Fruit fly (Drosophila melanogaster) whole organism, pupa: ENCODE results near the gene fzy.

Experiments used
- CG10348 ChIP-seq: fragments of 200-800 bp; sonication (Bioruptor generic); IDR thresholded peaks from 2 replicates; pipeline ENCODE4 v1.3.6; 2022; ENCODE audit warnings: missing biosample characterization, missing genetic modification characterization
- CG13204 ChIP-seq: fragments of 200-800 bp; sonication (Bioruptor generic); optimal IDR thresholded peaks from 2 replicates; lab custom pipeline; 2018; ENCODE audit warnings: missing biosample characterization, mild to moderate bottlenecking, missing genetic modification characterization, moderate library complexity
- CG17806 ChIP-seq: fragments of 200-800 bp; sonication (Bioruptor generic); optimal IDR thresholded peaks from 2 replicates; lab custom pipeline; 2018; ENCODE audit warnings: missing biosample characterization, mild to moderate bottlenecking, missing genetic modification characterization, moderate library complexity
- CG4496 ChIP-seq: fragments of 200-800 bp; sonication (Bioruptor generic); IDR thresholded peaks from 3 replicates; pipeline ENCODE4 v1.3.6; 2022; ENCODE audit warnings: missing biosample characterization, missing genetic modification characterization
- CG9948 ChIP-seq: fragments of 200-800 bp; sonication (Bioruptor generic); optimal IDR thresholded peaks from 2 replicates; lab custom pipeline; 2018; ENCODE audit warnings: missing biosample characterization, mild to moderate bottlenecking, missing genetic modification characterization, moderate library complexity
- EcR ChIP-seq: fragments of 200-800 bp; sonication (Bioruptor generic); optimal IDR thresholded peaks from 3 replicates; lab custom pipeline; 2019; ENCODE audit warnings: missing biosample characterization, missing genetic modification characterization, mild to moderate bottlenecking, moderate library complexity, missing genetic modification reagents
- Ets98B ChIP-seq: fragments of 200-800 bp; sonication (Bioruptor generic); IDR thresholded peaks from 2 replicates; pipeline ENCODE4 v1.3.6; 2022; ENCODE audit warnings: missing biosample characterization, missing genetic modification characterization
- Pif1B ChIP-seq: fragments of 200-800 bp; sonication (Bioruptor generic); optimal IDR thresholded peaks from 3 replicates; lab custom pipeline; 2016; ENCODE audit warnings: missing biosample characterization, missing genetic modification characterization
- Snoo ChIP-seq: fragments of 200-800 bp; sonication (Bioruptor generic); optimal IDR thresholded peaks from 3 replicates; lab custom pipeline; 2017; ENCODE audit warnings: missing biosample characterization, mild to moderate bottlenecking, missing genetic modification characterization, inconsistent platforms

DNA sequence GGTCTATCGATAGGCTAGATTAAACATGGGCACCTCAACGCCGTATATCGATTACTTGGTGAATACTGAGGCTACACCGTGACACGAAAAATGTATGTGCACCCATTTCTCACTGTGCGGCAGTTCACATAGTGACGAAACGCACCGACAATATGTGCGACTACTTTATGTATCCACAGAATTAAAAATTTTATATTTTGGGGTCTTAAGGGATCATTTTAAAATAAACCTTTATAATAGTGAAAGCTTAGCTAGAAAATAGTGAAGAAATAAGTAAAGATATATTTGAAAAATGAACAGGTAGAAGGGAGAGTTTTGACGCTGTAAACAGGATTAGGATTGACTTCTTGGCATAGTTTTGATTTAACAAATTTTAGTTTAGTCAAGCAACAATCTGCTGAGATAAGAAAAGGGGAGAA lies 18.4 kb downstream of the fzy start, which contains the start of gene mRpL4:
- TF ChIP-seq CG13204 (GFP tag; lab: Kevin White, UChicago) (no peak), Snoo (tag; lab: Kevin White, UChicago) (peak; percentile 14), CG4496 (no peak; the same call in 2 of the 3 replicates), EcR (no peak), CG17806 (tag; lab: Kevin White, UChicago) (no peak), CG10348 (GFP tag; lab: Robert Waterston, UW) (no peak), Pif1B (GFP tag; lab: Kevin White, UChicago) (no peak), Ets98B (no peak; the same call in 1 of the 2 replicates), CG9948 (no peak)
